Worm (Caenorhabditis elegans): Measurements from ENCODE around the gene rfth-1.

- TF ChIP-seq nhr-25 (tag; optimal IDR thresholded peaks at IDR 0.05; ENCODE audit: borderline replicate concordance, insufficient read depth) (no peak), snpc-4 (tag; optimal IDR thresholded peaks at IDR 0.05) (no peak), zag-1 (tag; optimal IDR thresholded peaks at IDR 0.05) (no peak), nhr-237 (tag; optimal IDR thresholded peaks at IDR 0.05) (no peak), egl-43 (GFP tag; IDR thresholded peaks at IDR 0.05) (no peak), daf-12 (tag; optimal IDR thresholded peaks at IDR 0.05) (no peak), hlh-30 (tag; optimal IDR thresholded peaks at IDR 0.05; ENCODE audit: insufficient read depth) (peak; percentile 6), zfp-2 (tag; optimal IDR thresholded peaks at IDR 0.05) (no peak), nhr-76 (tag; optimal IDR thresholded peaks at IDR 0.05) (no peak), lir-3 (tag; optimal IDR thresholded peaks at IDR 0.05) (no peak), lin-15B (tag; optimal IDR thresholded peaks at IDR 0.05) (no peak), ama-1 (optimal IDR thresholded peaks at IDR 0.05) (no peak), cey-2 (tag; optimal IDR thresholded peaks at IDR 0.05; ENCODE audit: borderline replicate concordance, insufficient read depth) (no peak)
Measured at ce11 chrIV:4544215-4544614, 33.1 kb upstream of the rfth-1 start.
